Worm (Caenorhabditis elegans) whole organism, early embryonic: Measurements from ENCODE around the gene F57G12.2.

Experiments
- hnd-1 ChIP-seq: sonication (generic microtip); optimal IDR thresholded peaks from 2 replicates; lab custom pipeline; 2016; ENCODE audit warnings: missing genetic modification characterization, missing compliant biosample characterization
- sea-1 ChIP-seq: fragments of 200-800 bp; sonication (Bioruptor generic); conservative IDR thresholded peaks from 2 replicates; pipeline ENCODE4 v1.3.6; 2022; ENCODE audit warnings: missing genetic modification characterization, missing compliant biosample characterization
- tbx-11 ChIP-seq: fragments of 200-800 bp; sonication (Bioruptor generic); IDR thresholded peaks from 2 replicates; pipeline ENCODE4 v1.3.6; 2022; ENCODE audit warnings: missing genetic modification characterization, missing compliant biosample characterization

ce11 chrX:12176873-12177293 lies 17.0 kb upstream of the F57G12.2 start:
- TF ChIP-seq hnd-1 (tag; lab: Kevin White, UChicago) (no peak), sea-1 (GFP tag; lab: Robert Waterston, UW) (no peak), tbx-11 (GFP tag; lab: Robert Waterston, UW) (no peak)
